Fruit fly (Drosophila melanogaster) whole organism, embryonic: Measurements from ENCODE around the gene IscU.

Source experiments
- ATbp ChIP-seq: fragments of 200-800 bp; sonication (Bioruptor generic); optimal IDR thresholded peaks from 2 replicates; lab custom pipeline; 2017; ENCODE audit warnings: missing biosample characterization, mild to moderate bottlenecking, missing genetic modification characterization, missing genetic modification reagents
- CG10654 ChIP-seq: fragments of 200-800 bp; sonication (Bioruptor generic); optimal IDR thresholded peaks from 2 replicates; lab custom pipeline; 2016; ENCODE audit warnings: missing biosample characterization, missing genetic modification characterization
- CG12071 ChIP-seq: fragments of 200-800 bp; sonication (Bioruptor generic); optimal IDR thresholded peaks from 3 replicates; lab custom pipeline; 2018; ENCODE audit warnings: missing biosample characterization, mild to moderate bottlenecking, missing genetic modification characterization
- CG12104 ChIP-seq: fragments of 200-800 bp; sonication (Bioruptor generic); optimal IDR thresholded peaks from 3 replicates; lab custom pipeline; 2016; ENCODE audit warnings: missing biosample characterization, missing genetic modification characterization
- CG12155 ChIP-seq: fragments of 200-800 bp; sonication (Bioruptor generic); optimal IDR thresholded peaks from 3 replicates; lab custom pipeline; 2016; ENCODE audit warnings: missing biosample characterization, missing genetic modification characterization
- CG12659 ChIP-seq: fragments of 200-800 bp; sonication (Bioruptor generic); optimal IDR thresholded peaks from 3 replicates; lab custom pipeline; 2017; ENCODE audit warnings: mild to moderate bottlenecking, missing biosample characterization, missing genetic modification reagents, missing genetic modification characterization
- CG13775 ChIP-seq: fragments of 200-800 bp; sonication (Bioruptor generic); optimal IDR thresholded peaks from 3 replicates; lab custom pipeline; 2017; ENCODE audit warnings: missing biosample characterization, mild to moderate bottlenecking, missing genetic modification characterization
- CG1529 ChIP-seq: fragments of 200-800 bp; sonication (Bioruptor generic); optimal IDR thresholded peaks from 3 replicates; lab custom pipeline; 2018; ENCODE audit warnings: missing biosample characterization, missing genetic modification characterization
- CG18476 ChIP-seq: fragments of 200-800 bp; sonication (Bioruptor generic); optimal IDR thresholded peaks from 2 replicates; lab custom pipeline; 2016; ENCODE audit warnings: missing biosample characterization, mild to moderate bottlenecking, missing genetic modification characterization
- CG2120 ChIP-seq: fragments of 200-800 bp; sonication (Bioruptor generic); optimal IDR thresholded peaks from 3 replicates; lab custom pipeline; 2016; ENCODE audit warnings: missing biosample characterization, missing genetic modification characterization
- CG3065 ChIP-seq: fragments of 200-800 bp; sonication (Bioruptor generic); optimal IDR thresholded peaks from 2 replicates; lab custom pipeline; 2016; ENCODE audit warnings: missing biosample characterization, missing genetic modification characterization
- CG31388 ChIP-seq: fragments of 200-800 bp; sonication (Bioruptor generic); optimal IDR thresholded peaks from 2 replicates; lab custom pipeline; 2016; ENCODE audit warnings: missing biosample characterization, missing genetic modification characterization
- CG3163 ChIP-seq: fragments of 200-800 bp; sonication (Bioruptor generic); optimal IDR thresholded peaks from 3 replicates; lab custom pipeline; 2016; ENCODE audit warnings: missing biosample characterization, missing genetic modification characterization
- CG32532 ChIP-seq: fragments of 200-800 bp; sonication (Bioruptor generic); IDR thresholded peaks from 2 replicates; pipeline ENCODE4 v1.3.6; 2022; ENCODE audit warnings: missing biosample characterization, missing genetic modification characterization
- CG4360 ChIP-seq: fragments of 200-800 bp; sonication (Bioruptor generic); IDR thresholded peaks from 2 replicates; pipeline ENCODE4 v1.3.6; 2022; ENCODE audit warnings: missing biosample characterization, missing genetic modification characterization
- CG9817 ChIP-seq: fragments of 200-800 bp; sonication (Bioruptor generic); optimal IDR thresholded peaks from 2 replicates; lab custom pipeline; 2018; ENCODE audit warnings: missing biosample characterization, mild to moderate bottlenecking, missing genetic modification characterization, moderate library complexity
- Elba2 ChIP-seq: fragments of 200-800 bp; sonication (Bioruptor generic); optimal IDR thresholded peaks from 3 replicates; lab custom pipeline; 2016; ENCODE audit warnings: missing biosample characterization, missing genetic modification characterization
- Fer2 ChIP-seq: fragments of 200-800 bp; sonication (Bioruptor generic); optimal IDR thresholded peaks from 2 replicates; lab custom pipeline; 2018; ENCODE audit warnings: missing biosample characterization, mild to moderate bottlenecking, missing genetic modification characterization, moderate library complexity
- Gug ChIP-seq: fragments of 200-800 bp; sonication (Bioruptor generic); IDR thresholded peaks from 4 replicates; pipeline ENCODE4 v1.3.6; 2022; ENCODE audit warnings: missing biosample characterization, missing genetic modification characterization
- Nf-YC ChIP-seq: fragments of 200-800 bp; optimal IDR thresholded peaks from 3 replicates; lab custom pipeline; 2019; ENCODE audit warnings: missing biosample characterization, mild to moderate bottlenecking, missing genetic modification characterization, moderate library complexity
- Oli ChIP-seq: fragments of 200-800 bp; sonication (Bioruptor generic); optimal IDR thresholded peaks from 2 replicates; lab custom pipeline; 2018; ENCODE audit warnings: missing biosample characterization, mild to moderate bottlenecking, missing genetic modification characterization, moderate library complexity
- Ravus ChIP-seq: fragments of 200-800 bp; sonication (Bioruptor generic); IDR thresholded peaks from 2 replicates; pipeline ENCODE4 v1.3.6; 2022; ENCODE audit warnings: missing biosample characterization, missing genetic modification characterization
- Sox102F ChIP-seq: fragments of 200-800 bp; sonication (Bioruptor generic); optimal IDR thresholded peaks from 2 replicates; lab custom pipeline; 2018; ENCODE audit warnings: missing biosample characterization, mild to moderate bottlenecking, missing genetic modification characterization, moderate library complexity
- Vsx1 ChIP-seq: fragments of 200-800 bp; sonication (Bioruptor generic); optimal IDR thresholded peaks from 2 replicates; lab custom pipeline; 2017; ENCODE audit warnings: missing biosample characterization, mild to moderate bottlenecking, missing genetic modification characterization, missing genetic modification reagents
- aop ChIP-seq: fragments of 200-800 bp; sonication (Bioruptor generic); IDR thresholded peaks from 2 replicates; pipeline ENCODE4 v1.3.6; 2022; ENCODE audit warnings: missing biosample characterization, missing genetic modification characterization
- ara ChIP-seq: fragments of 200-800 bp; sonication (Bioruptor generic); IDR thresholded peaks from 2 replicates; pipeline ENCODE4 v1.3.6; 2022; ENCODE audit warnings: missing biosample characterization, missing genetic modification characterization
- br ChIP-seq: fragments of >200 bp; optimal IDR thresholded peaks from 2 replicates; lab custom pipeline; 2017
- chn ChIP-seq: fragments of 200-800 bp; sonication (Bioruptor generic); optimal IDR thresholded peaks from 2 replicates; lab custom pipeline; 2016; ENCODE audit warnings: missing biosample characterization, missing genetic modification characterization
- disco-r ChIP-seq: fragments of 200-800 bp; sonication (Bioruptor generic); optimal IDR thresholded peaks from 2 replicates; lab custom pipeline; 2016; ENCODE audit warnings: missing biosample characterization, missing genetic modification characterization
- dm ChIP-seq: fragments of 200-800 bp; sonication (Bioruptor generic); optimal IDR thresholded peaks from 3 replicates; lab custom pipeline; 2016; ENCODE audit warnings: missing biosample characterization, missing genetic modification characterization
- esg ChIP-seq: fragments of 200-800 bp; sonication (Bioruptor generic); conservative IDR thresholded peaks from 2 replicates; pipeline ENCODE4 v1.3.6; 2022; ENCODE audit warnings: missing biosample characterization, missing genetic modification characterization
- eyg ChIP-seq: fragments of 200-800 bp; sonication (Bioruptor generic); optimal IDR thresholded peaks from 3 replicates; lab custom pipeline; 2016; ENCODE audit warnings: missing biosample characterization, missing genetic modification characterization
- gcm2 ChIP-seq: fragments of 200-800 bp; sonication (Bioruptor generic); optimal IDR thresholded peaks from 2 replicates; lab custom pipeline; 2016; ENCODE audit warnings: missing biosample characterization, missing genetic modification characterization
- hb ChIP-seq: fragments of 200-800 bp; sonication (Bioruptor generic); IDR thresholded peaks from 3 replicates; pipeline ENCODE4 v1.3.6; 2022; ENCODE audit warnings: missing biosample characterization, missing genetic modification characterization; ENCODE audit not compliant: partially characterized antibody
- jing ChIP-seq: fragments of 200-800 bp; sonication (Bioruptor generic); optimal IDR thresholded peaks from 2 replicates; lab custom pipeline; 2018; ENCODE audit warnings: missing biosample characterization, mild to moderate bottlenecking, missing genetic modification characterization
- nmo ChIP-seq: fragments of 200-800 bp; sonication (Bioruptor generic); optimal IDR thresholded peaks from 2 replicates; lab custom pipeline; 2018; ENCODE audit warnings: missing biosample characterization, mild to moderate bottlenecking, missing genetic modification characterization, moderate library complexity
- pan ChIP-seq, 4 experiments: fragments of >200 bp in 3 of 4; fragments of 200-800 bp in 1 of 4; sonication (Bioruptor generic) in 1 of 4; optimal IDR thresholded peaks in 3 of 4; IDR thresholded peaks in 1 of 4; 2 replicates each; pipeline versions ENCODE4 v1.3.6 to Lab custom; 2017 to 2022; ENCODE audit warnings: missing biosample characterization in 2 of 4, missing genetic modification characterization in 2 of 4, mixed read lengths in 1 of 4
- row ChIP-seq: fragments of 200-800 bp; sonication (Bioruptor generic); IDR thresholded peaks from 3 replicates; pipeline ENCODE4 v1.3.6; 2022; ENCODE audit warnings: missing biosample characterization, missing genetic modification characterization
- run ChIP-seq: fragments of 200-800 bp; sonication (Bioruptor generic); optimal IDR thresholded peaks from 3 replicates; lab custom pipeline; 2018; ENCODE audit warnings: missing biosample characterization, mild to moderate bottlenecking, missing genetic modification characterization
- tx ChIP-seq: fragments of 200-800 bp; sonication (Bioruptor generic); optimal IDR thresholded peaks from 2 replicates; lab custom pipeline; 2016; ENCODE audit warnings: missing biosample characterization, missing genetic modification characterization
- z ChIP-seq: fragments of 200-800 bp; sonication (Bioruptor generic); IDR thresholded peaks from 3 replicates; pipeline ENCODE4 v1.3.6; 2022; ENCODE audit warnings: missing biosample characterization, missing genetic modification characterization

IscU gene

dm6 chr3R:8867325-8868104, 43.5 kb upstream of the IscU start (continued):
- TF ChIP-seq CG32532 (GFP tag; lab: Robert Waterston, UW) (0 out of 2 replicates have a peak, but pooled peaks have one; percentile 33), CG3163 (GFP tag; lab: Kevin White, UChicago) (no peak), eyg (GFP tag; lab: Kevin White, UChicago) (no peak), chn (GFP tag; lab: Kevin White, UChicago) (no peak), CG10654 (GFP tag; lab: Kevin White, UChicago) (no peak), CG31388 (GFP tag; lab: Kevin White, UChicago) (no peak), Nf-YC (tag; lab: Kevin White, UChicago) (peak; percentile 33), gcm2 (GFP tag; lab: Kevin White, UChicago) (no peak), CG12104 (peak; percentile 22), CG12659 (GFP tag; lab: Kevin White, UChicago) (peak; percentile 59), CG1529 (GFP tag; lab: Kevin White, UChicago) (peak; percentile 16), row (GFP tag; lab: Robert Waterston, UW) (peak; percentile 67), aop (GFP tag; lab: Robert Waterston, UW) (no peak), CG9817 (tag; lab: Kevin White, UChicago) (peak; percentile 35), hb (no peak), tx (GFP tag; lab: Kevin White, UChicago) (no peak), ara (GFP tag; lab: Robert Waterston, UW) (peak; percentile 8; the same call in 1 of the 2 replicates), CG18476 (peak; percentile 55), disco-r (no peak), CG12071 (GFP tag; lab: Kevin White, UChicago) (no peak), nmo (GFP tag; lab: Kevin White, UChicago) (peak; percentile 83), pan (optimal IDR thresholded peaks at IDR 0.05; lab: Kevin White, UChicago) (no peak), pan (GFP tag; optimal IDR thresholded peaks at IDR 0.05 in 1 of 2, IDR thresholded peaks at IDR 0.05 in 1 of 2) (peak in 1 of 2 experiments; percentile 21), br (lab: Kevin White, UChicago) (no peak), CG12155 (GFP tag; lab: Kevin White, UChicago) (peak; percentile 4), CG4360 (no peak), Vsx1 (GFP tag; lab: Kevin White, UChicago) (peak; percentile 25), esg (GFP tag; lab: Robert Waterston, UW) (peak; percentile 22; the same call in 1 of the 2 replicates), Gug (GFP tag; lab: Robert Waterston, UW) (no peak; the same call in 3 of the 4 replicates), run (tag; lab: Kevin White, UChicago) (peak; percentile 12), jing (no peak), CG2120 (GFP tag; lab: Kevin White, UChicago) (no peak), CG13775 (GFP tag; lab: Kevin White, UChicago) (peak; percentile 26), ATbp (peak; percentile 21), Ravus (GFP tag; lab: Robert Waterston, UW) (no peak), Fer2 (no peak), Sox102F (GFP tag; lab: Kevin White, UChicago) (peak; percentile 80), dm (GFP tag; lab: Kevin White, UChicago) (no peak), Oli (tag; lab: Kevin White, UChicago) (peak; percentile 70), Elba2 (GFP tag; lab: Kevin White, UChicago) (no peak), CG3065 (peak; percentile 33), z (GFP tag; lab: Robert Waterston, UW) (0 out of 3 replicates have a peak, but pooled peaks have one; percentile 17)
